Worm (Caenorhabditis elegans) whole organism, mixed stage, embryonic: ENCODE data around the gene R148.5.
A peak's percentile ranks its signal among the peaks of the same experiment; 100 is the strongest.

ENCODE experiments used
- blmp-1 ChIP-seq: fragments of 150-350 bp; optimal IDR thresholded peaks from 2 replicates; lab custom pipeline; 2014; ENCODE audit warnings: missing biosample characterization, missing genetic modification characterization
- ceh-39 ChIP-seq: fragments of 150-350 bp; optimal IDR thresholded peaks from 2 replicates; lab custom pipeline; 2014; ENCODE audit warnings: missing biosample characterization, missing genetic modification characterization
- flh-1 ChIP-seq: fragments of 200-800 bp; sonication (Bioruptor generic); optimal IDR thresholded peaks from 2 replicates; lab custom pipeline; 2018; ENCODE audit warnings: mild to moderate bottlenecking, missing genetic modification characterization, moderate library complexity, missing compliant biosample characterization
- ham-2 ChIP-seq: fragments of 200-800 bp; sonication (Bioruptor generic); optimal IDR thresholded peaks from 2 replicates; lab custom pipeline; 2018; ENCODE audit warnings: mild to moderate bottlenecking, missing genetic modification characterization, missing compliant biosample characterization
- lin-13 ChIP-seq: fragments of 150-350 bp; optimal IDR thresholded peaks from 2 replicates; lab custom pipeline; 2014; ENCODE audit warnings: missing biosample characterization, missing genetic modification characterization
- nhr-12 ChIP-seq: fragments of 150-350 bp; optimal IDR thresholded peaks from 2 replicates; lab custom pipeline; 2014; ENCODE audit warnings: missing biosample characterization, missing genetic modification characterization
- nhr-28 ChIP-seq: fragments of 150-350 bp; optimal IDR thresholded peaks from 2 replicates; lab custom pipeline; 2014; ENCODE audit warnings: missing biosample characterization, missing genetic modification characterization
- sptf-1 ChIP-seq: sonication (generic microtip); optimal IDR thresholded peaks from 2 replicates; lab custom pipeline; 2017; ENCODE audit warnings: mild to moderate bottlenecking, missing genetic modification characterization, moderate library complexity, missing compliant biosample characterization
- unc-39 ChIP-seq: fragments of 150-350 bp; optimal IDR thresholded peaks from 2 replicates; lab custom pipeline; 2014; ENCODE audit warnings: missing biosample characterization, missing genetic modification characterization
- ztf-11 ChIP-seq: fragments of 150-350 bp; optimal IDR thresholded peaks from 2 replicates; lab custom pipeline; 2014; ENCODE audit warnings: missing biosample characterization, missing genetic modification characterization

- TF ChIP-seq nhr-28 (tag; lab: Kevin White, UChicago) (no peak), ham-2 (GFP tag; lab: Kevin White, UChicago) (no peak), lin-13 (tag; lab: Kevin White, UChicago) (no peak), ceh-39 (tag; lab: Kevin White, UChicago) (peak; percentile 32), unc-39 (tag; lab: Kevin White, UChicago) (no peak), nhr-12 (tag; lab: Kevin White, UChicago) (no peak), sptf-1 (no peak), ztf-11 (no peak), flh-1 (GFP tag; lab: Kevin White, UChicago) (no peak), blmp-1 (tag; lab: Kevin White, UChicago) (no peak)
Measured at ce11 chrIII:3127613-3128012, 37.8 kb upstream of the R148.5 start.
